Worm (Caenorhabditis elegans) whole organism, L4 larva: ENCODE data around the gene pbs-1.
A peak's percentile ranks its signal among the peaks of the same experiment; 100 is the strongest.

Experiments
- F10B5.3 ChIP-seq: sonication (generic microtip); optimal IDR thresholded peaks from 2 replicates; lab custom pipeline; 2016; ENCODE audit warnings: mild to moderate bottlenecking, missing genetic modification characterization, missing compliant biosample characterization
- F26F4.8 ChIP-seq: fragments of 200-800 bp; sonication (Bioruptor generic); conservative IDR thresholded peaks from 2 replicates; pipeline ENCODE4 v1.3.6; 2022; ENCODE audit warnings: missing genetic modification characterization, missing compliant biosample characterization
- T26A8.4 ChIP-seq: fragments of 200-800 bp; sonication (Bioruptor generic); IDR thresholded peaks from 2 replicates; pipeline ENCODE4 v1.3.6; 2022; ENCODE audit warnings: missing genetic modification characterization, missing compliant biosample characterization
- Y75B8A.6 ChIP-seq: fragments of 200-800 bp; sonication (Bioruptor generic); IDR thresholded peaks from 2 replicates; pipeline ENCODE4 v1.3.6; 2022; ENCODE audit warnings: missing genetic modification reagents, missing genetic modification characterization, missing compliant biosample characterization
- ZK337.2 ChIP-seq: fragments of 200-800 bp; sonication (Bioruptor generic); IDR thresholded peaks from 2 replicates; pipeline ENCODE4 v1.3.6; 2022; ENCODE audit warnings: missing genetic modification reagents, missing genetic modification characterization, missing compliant biosample characterization
- ZK546.5 ChIP-seq, 2 experiments: sonication (generic microtip); optimal IDR thresholded peaks; 2 replicates each; lab custom pipeline; 2017; ENCODE audit warnings: missing biosample characterization in 2 of 2, missing genetic modification characterization in 2 of 2
- aha-1 ChIP-seq: fragments of 150-350 bp; peaks from one replicate; lab custom pipeline; 2014; ENCODE audit warnings: missing biosample characterization, missing genetic modification characterization
- aly-2 ChIP-seq: sonication (generic microtip); optimal IDR thresholded peaks from 2 replicates; lab custom pipeline; 2018; ENCODE audit warnings: missing biosample characterization, missing genetic modification characterization
- ama-1 ChIP-seq: fragments of 150-350 bp; optimal IDR thresholded peaks from 2 replicates; lab custom pipeline; 2014; ENCODE audit warnings: inconsistent platforms, mixed read lengths
- ceh-20 ChIP-seq: fragments of 200-800 bp; sonication (Bioruptor generic); IDR thresholded peaks from 2 replicates; pipeline ENCODE4 v1.3.6; 2022; ENCODE audit warnings: missing genetic modification reagents, missing genetic modification characterization, missing compliant biosample characterization
- ceh-28 ChIP-seq: fragments of 150-350 bp; optimal IDR thresholded peaks from 2 replicates; lab custom pipeline; 2014; ENCODE audit warnings: missing biosample characterization, missing genetic modification reagents, missing genetic modification characterization
- ceh-32 ChIP-seq: sonication (generic microtip); optimal IDR thresholded peaks from 2 replicates; lab custom pipeline; 2016; ENCODE audit warnings: mild to moderate bottlenecking, missing genetic modification characterization, missing compliant biosample characterization; ENCODE audit not compliant: poor library complexity
- cey-2 ChIP-seq: sonication (generic microtip); optimal IDR thresholded peaks from 3 replicates; lab custom pipeline; 2017; ENCODE audit warnings: missing genetic modification characterization, mild to moderate bottlenecking, missing compliant biosample characterization, antibody characterized with exemption, borderline replicate concordance; ENCODE audit not compliant: insufficient read depth
- ctbp-1 ChIP-seq: fragments of 200-800 bp; sonication (Bioruptor generic); IDR thresholded peaks from 2 replicates; pipeline ENCODE4 v1.3.6; 2022; ENCODE audit warnings: missing genetic modification reagents, missing genetic modification characterization, missing compliant biosample characterization
- daf-12 ChIP-seq: fragments of 150-350 bp; optimal IDR thresholded peaks from 2 replicates; lab custom pipeline; 2014; ENCODE audit warnings: missing biosample characterization, missing genetic modification reagents, missing genetic modification characterization
- dmd-8 ChIP-seq: fragments of 200-800 bp; sonication (Bioruptor generic); IDR thresholded peaks from 2 replicates; pipeline ENCODE4 v1.3.6; 2022; ENCODE audit warnings: missing genetic modification characterization, missing compliant biosample characterization
- dmd-9 ChIP-seq: fragments of 200-800 bp; sonication (Bioruptor generic); IDR thresholded peaks from 2 replicates; pipeline ENCODE4 v1.3.6; 2022; ENCODE audit warnings: missing genetic modification reagents, missing genetic modification characterization, missing compliant biosample characterization
- dpl-1 ChIP-seq: fragments of 150-350 bp; optimal IDR thresholded peaks from 2 replicates; lab custom pipeline; 2014; ENCODE audit warnings: missing biosample characterization, missing genetic modification reagents, missing genetic modification characterization
- duxl-1 ChIP-seq: sonication (generic microtip); optimal IDR thresholded peaks from 2 replicates; lab custom pipeline; 2016; ENCODE audit warnings: mild to moderate bottlenecking, missing genetic modification characterization, moderate library complexity, missing compliant biosample characterization; ENCODE audit not compliant: poor library complexity
- hmg-1.1 ChIP-seq: fragments of 200-800 bp; sonication (Bioruptor generic); IDR thresholded peaks from 2 replicates; pipeline ENCODE4 v1.3.6; 2022; ENCODE audit warnings: missing genetic modification reagents, missing genetic modification characterization, missing compliant biosample characterization
- lim-7 ChIP-seq: fragments of 200-800 bp; sonication (Bioruptor generic); IDR thresholded peaks from 2 replicates; pipeline ENCODE4 v1.3.6; 2022; ENCODE audit warnings: missing genetic modification characterization, missing compliant biosample characterization
- lin-1 ChIP-seq: fragments of 200-800 bp; sonication (Bioruptor generic); IDR thresholded peaks from 2 replicates; pipeline ENCODE4 v1.3.6; 2022; ENCODE audit warnings: missing genetic modification reagents, missing genetic modification characterization, missing compliant biosample characterization
- lin-13 ChIP-seq: fragments of 150-350 bp; optimal IDR thresholded peaks from 2 replicates; lab custom pipeline; 2014; ENCODE audit warnings: missing biosample characterization, missing genetic modification reagents, missing genetic modification characterization
- lin-38 ChIP-seq: fragments of 200-800 bp; sonication (Bioruptor generic); IDR thresholded peaks from 2 replicates; pipeline ENCODE4 v1.3.6; 2022; ENCODE audit warnings: missing genetic modification reagents, missing genetic modification characterization, missing compliant biosample characterization
- lsy-2 ChIP-seq, 2 experiments: fragments of 150-350 bp in 1 of 2; sonication (generic microtip) in 1 of 2; optimal IDR thresholded peaks; 2 replicates each; lab custom pipeline; 2014 to 2017; ENCODE audit warnings: missing biosample characterization in 2 of 2, missing genetic modification characterization in 2 of 2
- madf-5 ChIP-seq, 2 experiments: fragments of 200-800 bp; sonication (Bioruptor generic); IDR thresholded peaks; 2 replicates each; pipeline ENCODE4 v1.3.6; 2022; ENCODE audit warnings: missing compliant biosample characterization in 2 of 2, missing genetic modification characterization in 2 of 2
- madf-9 ChIP-seq: fragments of 200-800 bp; sonication (Bioruptor generic); conservative IDR thresholded peaks from 2 replicates; pipeline ENCODE4 v1.3.6; 2022; ENCODE audit warnings: missing genetic modification reagents, missing genetic modification characterization, missing compliant biosample characterization
- mdl-1 ChIP-seq, 2 experiments: fragments of 150-350 bp in 1 of 2; sonication (generic microtip) in 1 of 2; optimal IDR thresholded peaks; 2 replicates each; lab custom pipeline; 2014 to 2017; ENCODE audit warnings: missing biosample characterization in 2 of 2, missing genetic modification characterization in 2 of 2
- nhr-102 ChIP-seq: sonication (generic microtip); optimal IDR thresholded peaks from 2 replicates; lab custom pipeline; 2016; ENCODE audit warnings: mild to moderate bottlenecking, missing genetic modification characterization, moderate library complexity, missing compliant biosample characterization
- nhr-25 ChIP-seq: sonication (generic microtip); optimal IDR thresholded peaks from 2 replicates; lab custom pipeline; 2017; ENCODE audit warnings: missing genetic modification characterization, mild to moderate bottlenecking, missing compliant biosample characterization, antibody characterized with exemption, moderate library complexity, borderline replicate concordance; ENCODE audit not compliant: insufficient read depth
- nhr-28 ChIP-seq: fragments of 150-350 bp; optimal IDR thresholded peaks from 2 replicates; lab custom pipeline; 2014; ENCODE audit warnings: missing biosample characterization, missing genetic modification characterization
- nhr-76 ChIP-seq: fragments of 150-350 bp; optimal IDR thresholded peaks from 2 replicates; lab custom pipeline; 2014; ENCODE audit warnings: missing biosample characterization, missing genetic modification characterization
- nhr-77 ChIP-seq: fragments of 150-350 bp; optimal IDR thresholded peaks from 2 replicates; lab custom pipeline; 2014; ENCODE audit warnings: missing biosample characterization, missing genetic modification characterization
- sdz-12 ChIP-seq: fragments of 200-800 bp; sonication (Bioruptor generic); optimal IDR thresholded peaks from 2 replicates; lab custom pipeline; 2018; ENCODE audit warnings: mild to moderate bottlenecking, missing genetic modification characterization, missing compliant biosample characterization
- set-16 ChIP-seq: fragments of 200-800 bp; sonication (Bioruptor generic); IDR thresholded peaks from 2 replicates; pipeline ENCODE4 v1.3.6; 2022; ENCODE audit warnings: missing genetic modification reagents, missing genetic modification characterization, missing compliant biosample characterization
- snpc-4 ChIP-seq: fragments of 150-350 bp; optimal IDR thresholded peaks from 2 replicates; lab custom pipeline; 2014; ENCODE audit warnings: missing biosample characterization, missing genetic modification characterization
- spr-3 ChIP-seq: fragments of 200-800 bp; sonication (Bioruptor generic); optimal IDR thresholded peaks from 2 replicates; lab custom pipeline; 2018; ENCODE audit warnings: mild to moderate bottlenecking, missing genetic modification characterization, missing compliant biosample characterization
- tra-1 ChIP-seq: fragments of 200-800 bp; sonication (Bioruptor generic); IDR thresholded peaks from 2 replicates; pipeline ENCODE4 v1.3.6; 2022; ENCODE audit warnings: missing genetic modification reagents, missing genetic modification characterization, missing compliant biosample characterization
- unc-39 ChIP-seq: sonication (generic microtip); optimal IDR thresholded peaks from 2 replicates; lab custom pipeline; 2017; ENCODE audit warnings: missing biosample characterization, missing genetic modification characterization
- unc-62 ChIP-seq, 3 experiments: fragments of 150-350 bp in 1 of 3; sonication (generic microtip); optimal IDR thresholded peaks in 2 of 3; peaks in 1 of 3; 1 replicate in 1 of 3; 2 replicates in 2 of 3; lab custom pipeline; 2014 to 2017; ENCODE audit warnings: missing biosample characterization in 3 of 3, missing genetic modification characterization in 3 of 3, missing genetic modification reagents in 3 of 3, missing genotype in 1 of 3
- zfp-3 ChIP-seq: fragments of 200-800 bp; sonication (Bioruptor generic); conservative IDR thresholded peaks from 2 replicates; pipeline ENCODE4 v1.3.6; 2022; ENCODE audit warnings: missing genetic modification reagents, missing genetic modification characterization, missing compliant biosample characterization
- zip-2 ChIP-seq: fragments of 150-350 bp; optimal IDR thresholded peaks from 2 replicates; lab custom pipeline; 2014; ENCODE audit warnings: missing biosample characterization, missing genetic modification characterization

Gene pbs-1

DNA sequence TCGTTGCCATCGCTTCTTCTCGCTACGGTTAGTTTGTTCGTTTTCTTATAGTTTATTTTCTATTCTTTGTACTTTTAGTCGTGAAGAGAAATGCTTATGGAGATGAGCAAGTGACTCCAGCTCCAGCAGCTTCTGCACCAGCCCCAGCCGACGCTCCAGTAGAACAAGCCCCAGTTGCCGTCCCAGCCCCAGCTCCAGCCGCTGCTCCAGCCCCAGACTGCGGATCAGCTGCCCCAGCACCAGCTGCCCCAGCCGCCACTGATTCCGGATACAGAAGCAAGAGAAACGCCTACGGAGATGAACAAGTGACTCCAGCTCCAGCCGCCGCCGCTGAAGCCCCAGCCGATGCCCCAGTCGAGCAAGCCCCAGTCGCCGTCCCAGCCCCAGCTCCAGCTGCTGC, 11.4 kb upstream of the pbs-1 start:
- TF ChIP-seq lin-38 (GFP tag; lab: Robert Waterston, UW) (0 out of 2 replicates have a peak, but pooled peaks have one; percentile 19), madf-9 (0 out of 2 replicates have a peak, but pooled peaks have one; percentile 37), dmd-9 (GFP tag; lab: Robert Waterston, UW) (0 out of 2 replicates have a peak, but pooled peaks have one; percentile 22), tra-1 (GFP tag; lab: Robert Waterston, UW) (0 out of 2 replicates have a peak, but pooled peaks have one; percentile 16), hmg-1.1 (0 out of 2 replicates have a peak, but pooled peaks have one; percentile 42), dmd-8 (GFP tag; lab: Robert Waterston, UW) (0 out of 2 replicates have a peak, but pooled peaks have one; percentile 21), ctbp-1 (peak; percentile 22; the same call in 1 of the 2 replicates), F26F4.8 (GFP tag; lab: Robert Waterston, UW) (0 out of 2 replicates have a peak, but pooled peaks have one; percentile 13), madf-5 (GFP tag; IDR thresholded peaks at IDR 0.05; lab: Robert Waterston, UW) (peak in 1 of 2 experiments; percentile 81; a peak in 2 of 4 replicates), set-16 (GFP tag; lab: Robert Waterston, UW) (peak; percentile 96), zfp-3 (GFP tag; lab: Robert Waterston, UW) (peak; percentile 48; the same call in 1 of the 2 replicates), ZK337.2 (GFP tag; lab: Robert Waterston, UW) (0 out of 2 replicates have a peak, but pooled peaks have one; percentile 37), lim-7 (GFP tag; lab: Robert Waterston, UW) (0 out of 2 replicates have a peak, but pooled peaks have one; percentile 12)

DNA sequence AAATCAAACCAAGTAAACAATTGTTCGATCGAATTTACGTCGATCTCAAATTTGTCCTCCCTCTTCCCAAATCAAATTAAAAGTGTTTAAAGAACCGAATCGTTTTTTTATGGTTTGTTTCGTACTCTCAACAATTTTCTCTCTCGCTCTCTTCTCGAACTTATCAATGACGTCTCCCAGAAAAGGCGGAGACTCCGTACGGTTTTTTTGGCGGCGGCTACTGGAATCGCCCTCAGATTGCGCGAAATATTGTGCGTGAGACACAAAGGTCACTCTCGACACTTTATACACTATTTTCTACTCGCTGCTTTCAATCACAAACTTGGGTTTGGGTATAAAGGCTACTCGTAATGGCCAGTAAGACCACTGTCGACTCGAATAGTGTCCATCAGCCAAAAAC, 10.9 kb upstream of the pbs-1 start, which contains the start of gene epic-2:
Gene epic-2, plus strand, starts transcription at position 317 of the 400 bp plus-strand sequence.
- peak; percentile 69 for TF ChIP-seq nhr-28 (tag; lab: Kevin White, UChicago)
- no peak for TF ChIP-seq zfp-3 (GFP tag; lab: Robert Waterston, UW)

DNA sequence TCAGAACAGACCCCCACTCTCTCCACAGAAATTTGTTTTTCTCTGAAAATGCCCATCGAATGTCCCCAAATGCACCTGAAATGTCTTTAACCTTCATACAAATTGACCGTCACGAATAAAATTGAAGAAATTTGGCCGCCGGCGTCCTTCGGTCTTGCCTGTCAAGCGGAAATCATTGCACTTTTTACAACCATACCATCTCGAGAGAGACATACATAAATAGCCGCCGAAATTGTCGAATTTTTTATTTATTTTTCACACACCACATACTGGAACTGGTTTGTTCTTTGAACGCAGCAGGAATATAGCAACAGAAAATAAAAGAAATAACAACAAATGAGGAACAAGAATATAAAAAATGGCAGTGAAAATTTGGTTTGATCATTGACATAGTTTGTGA, 6.2 kb upstream of the pbs-1 start:
- peak; percentile 11 for TF ChIP-seq nhr-25
- no peak for TF ChIP-seq nhr-102

DNA sequence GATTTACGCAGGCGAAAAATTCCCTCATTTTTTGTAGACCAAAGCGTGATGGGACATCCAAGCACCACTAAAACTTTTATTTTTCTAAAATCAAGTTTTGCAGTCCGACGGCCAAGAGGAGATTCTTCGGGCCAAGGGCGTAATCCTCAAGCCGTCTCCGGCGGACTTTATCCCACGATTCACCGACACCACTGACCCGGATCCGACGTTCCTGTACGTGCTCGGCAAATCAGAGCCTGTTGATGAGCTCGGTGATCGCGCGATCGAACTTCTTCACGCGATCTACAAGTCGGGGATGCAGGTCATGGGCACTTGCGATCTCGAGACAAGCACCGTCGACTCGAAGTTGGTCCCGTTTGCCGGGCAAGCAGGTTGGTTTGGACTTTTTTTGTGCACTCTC, 4.1 kb upstream of the pbs-1 start:
- TF ChIP-seq unc-62 (GFP tag; optimal IDR thresholded peaks at IDR 0.05 in 1 of 2; lab: Kevin White, UChicago) (peak in 1 of 2 experiments; percentile 57), unc-62 (tag; optimal IDR thresholded peaks at IDR 0.05; lab: Kevin White, UChicago) (no peak), hmg-1.1 (no peak), ceh-32 (tag; lab: Kevin White, UChicago) (no peak), zip-2 (no peak), spr-3 (no peak), nhr-102 (no peak), lin-13 (GFP tag; lab: Kevin White, UChicago) (no peak), Y75B8A.6 (GFP tag; lab: Robert Waterston, UW) (no peak), set-16 (GFP tag; lab: Robert Waterston, UW) (peak; percentile 62), ama-1 (lab: Kevin White, UChicago) (no peak), aha-1 (tag; lab: Kevin White, UChicago) (peak; percentile 37), sdz-12 (GFP tag; lab: Kevin White, UChicago) (no peak)

DNA sequence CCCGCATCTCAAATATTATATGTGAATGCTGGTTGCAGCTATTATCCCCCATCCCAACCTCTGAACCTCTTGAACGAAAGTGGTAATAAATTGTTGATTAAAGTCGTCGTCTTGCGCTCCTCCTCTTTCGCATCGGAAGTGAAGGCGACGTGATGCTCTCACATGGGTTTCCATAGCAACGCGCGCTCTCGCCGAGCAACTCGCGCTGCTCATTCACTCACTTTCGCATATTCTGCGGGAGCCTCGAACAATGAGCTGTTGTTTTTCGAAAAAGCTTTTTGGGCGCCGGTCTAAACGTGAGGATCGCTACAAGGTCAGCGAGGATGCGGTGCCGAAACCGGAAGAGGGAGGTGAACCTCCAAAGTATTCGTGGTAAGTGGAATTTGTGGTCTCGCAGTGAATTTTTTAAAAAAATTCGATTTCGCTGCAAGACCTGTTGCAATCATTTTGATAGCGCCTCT, 1.5 kb upstream of the pbs-1 start, which contains the start of gene rpi-2:
Gene rpi-2, plus strand, starts transcription at position 234 of the 461 bp plus-strand sequence.
- TF ChIP-seq aly-2 (tag; lab: Kevin White, UChicago): peak; percentile 68
- no peak for TF ChIP-seq lsy-2 (tag; optimal IDR thresholded peaks at IDR 0.05; lab: Kevin White, UChicago)
- TF ChIP-seq daf-12: no peak
- peak; percentile 57 for TF ChIP-seq T26A8.4 (GFP tag; lab: Robert Waterston, UW)
- TF ChIP-seq nhr-77 (tag; lab: Kevin White, UChicago): no peak
- peak; percentile 11 for TF ChIP-seq duxl-1 (tag; lab: Kevin White, UChicago)
- no peak for TF ChIP-seq snpc-4 (tag; lab: Kevin White, UChicago)
- peak in 1 of 2 experiments; percentile 80; a peak in 1 of 4 replicates for TF ChIP-seq madf-5 (GFP tag; IDR thresholded peaks at IDR 0.05; lab: Robert Waterston, UW)
- no peak for TF ChIP-seq mdl-1 (tag; optimal IDR thresholded peaks at IDR 0.05; lab: Kevin White, UChicago)
- no peak for TF ChIP-seq unc-39 (tag; lab: Kevin White, UChicago)
- TF ChIP-seq ZK546.5 (tag; optimal IDR thresholded peaks at IDR 0.05; lab: Kevin White, UChicago): peak in 1 of 2 experiments; percentile 46
- peak; percentile 63; the same call in 1 of the 2 replicates for TF ChIP-seq lin-1 (GFP tag; lab: Robert Waterston, UW)
- no peak for TF ChIP-seq nhr-76 (tag; lab: Kevin White, UChicago)
- TF ChIP-seq ceh-20 (GFP tag; lab: Robert Waterston, UW): no peak
- no peak for TF ChIP-seq F10B5.3 (tag; lab: Kevin White, UChicago)
- TF ChIP-seq dpl-1 (GFP tag; lab: Kevin White, UChicago): no peak
- TF ChIP-seq Y75B8A.6 (GFP tag; lab: Robert Waterston, UW): no peak
- no peak for TF ChIP-seq cey-2
- no peak for TF ChIP-seq ceh-28
